Fruit fly (Drosophila melanogaster) whole organism, wandering third instar larva: ENCODE measurements around the gene tal-2A.

Experiments used
- Dif ChIP-seq: fragments of 200-275, 200-300 bp; sonication (Bioruptor generic); optimal IDR thresholded peaks from 2 replicates; lab custom pipeline; 2018; ENCODE audit warnings: missing biosample characterization, missing genetic modification characterization; ENCODE audit not compliant: partially characterized antibody
- HLH106 ChIP-seq: fragments of 200-800 bp; optimal IDR thresholded peaks from 3 replicates; lab custom pipeline; 2019; ENCODE audit warnings: missing biosample characterization, mild to moderate bottlenecking, missing genetic modification characterization, moderate library complexity
- Hr78 ChIP-seq: fragments of >200 bp; optimal IDR thresholded peaks from 2 replicates; lab custom pipeline; 2017; ENCODE audit warnings: missing biosample characterization, missing genetic modification characterization
- Mio ChIP-seq: sonication (Bioruptor generic); optimal IDR thresholded peaks from 2 replicates; lab custom pipeline; 2016; ENCODE audit warnings: missing biosample characterization, missing genetic modification characterization
- br ChIP-seq: fragments of 200-800 bp; sonication (Bioruptor generic); optimal IDR thresholded peaks from 2 replicates; lab custom pipeline; 2016; ENCODE audit warnings: missing biosample characterization, missing genetic modification characterization
- brk ChIP-seq: fragments of 200-800 bp; sonication (Bioruptor generic); optimal IDR thresholded peaks from 2 replicates; lab custom pipeline; 2016; ENCODE audit warnings: missing biosample characterization, mild to moderate bottlenecking, missing genetic modification characterization
- dmrt93B ChIP-seq: fragments of 200-800 bp; sonication (Bioruptor generic); optimal IDR thresholded peaks from 2 replicates; lab custom pipeline; 2018; ENCODE audit warnings: missing biosample characterization, mild to moderate bottlenecking, missing genetic modification characterization
- ey ChIP-seq: fragments of 200-800 bp; sonication (Bioruptor generic); optimal IDR thresholded peaks from 2 replicates; lab custom pipeline; 2016; ENCODE audit warnings: missing biosample characterization, missing genetic modification characterization
- psq ChIP-seq: fragments of 200-800 bp; sonication (Bioruptor generic); optimal IDR thresholded peaks from 3 replicates; lab custom pipeline; 2017; ENCODE audit warnings: missing biosample characterization, mild to moderate bottlenecking, missing genetic modification characterization, moderate library complexity
- tai ChIP-seq: sonication (Bioruptor generic); optimal IDR thresholded peaks from 2 replicates; lab custom pipeline; 2016; ENCODE audit warnings: missing biosample characterization, missing genetic modification characterization
- woc ChIP-seq: sonication (Bioruptor generic); optimal IDR thresholded peaks from 2 replicates; lab custom pipeline; 2016; ENCODE audit warnings: missing biosample characterization, mild to moderate bottlenecking, missing genetic modification characterization

DNA sequence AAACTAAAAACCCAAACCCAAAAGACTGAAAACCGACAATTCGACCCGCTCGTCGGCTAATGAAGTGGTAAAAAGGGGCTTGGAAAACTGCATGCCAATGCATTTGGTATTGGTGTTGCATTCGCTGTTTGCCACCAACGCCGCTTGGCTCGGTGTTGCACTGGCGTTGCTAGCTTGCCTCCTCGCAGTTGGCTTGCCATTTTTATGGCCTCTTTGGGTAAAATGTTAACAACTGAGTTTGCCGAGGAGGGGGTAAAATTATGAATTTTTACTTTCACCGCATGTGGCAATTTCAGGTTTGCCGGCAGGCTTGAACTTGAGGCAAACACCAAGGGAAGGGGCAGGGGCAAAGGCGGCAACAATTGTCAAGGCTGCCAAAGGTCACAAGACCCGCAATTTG is 24.2 kb upstream of the tal-2A start:
- TF ChIP-seq brk = no peak
- no peak for TF ChIP-seq dmrt93B (GFP tag; lab: Kevin White, UChicago)
- no peak for TF ChIP-seq Dif (GFP tag; lab: Kevin White, UChicago)
- no peak for TF ChIP-seq Mio (GFP tag; lab: Kevin White, UChicago)
- TF ChIP-seq Hr78 = no peak
- TF ChIP-seq woc (GFP tag; lab: Kevin White, UChicago) = no peak
- TF ChIP-seq br (GFP tag; lab: Kevin White, UChicago) = no peak
- no peak for TF ChIP-seq tai
- TF ChIP-seq HLH106 = no peak
- TF ChIP-seq psq = no peak
- no peak for TF ChIP-seq ey (GFP tag; lab: Kevin White, UChicago)
